Worm (Caenorhabditis elegans) whole organism, L3 larva: ENCODE results near the gene Y105C5B.20.

Experiments used
- aly-2 ChIP-seq: fragments of 150-350 bp; optimal IDR thresholded peaks from 2 replicates; lab custom pipeline; 2014; ENCODE audit warnings: missing biosample characterization, missing genetic modification characterization
- ama-1 ChIP-seq: fragments of 150-350 bp; optimal IDR thresholded peaks from 2 replicates; lab custom pipeline; 2018
- egl-27 ChIP-seq: sonication (generic microtip); optimal IDR thresholded peaks from 4 replicates; lab custom pipeline; 2017; ENCODE audit warnings: missing biosample characterization, missing genetic modification reagents, missing genetic modification characterization
- elt-2 ChIP-seq: sonication (generic microtip); optimal IDR thresholded peaks from 2 replicates; lab custom pipeline; 2016; ENCODE audit warnings: missing genetic modification reagents, mild to moderate bottlenecking, missing genetic modification characterization, missing compliant biosample characterization
- fkh-2 ChIP-seq: fragments of 150-350 bp; optimal IDR thresholded peaks from 2 replicates; lab custom pipeline; 2014; ENCODE audit warnings: missing biosample characterization, missing genetic modification reagents, missing genetic modification characterization
- mdl-1 ChIP-seq: fragments of 150-350 bp; optimal IDR thresholded peaks from 2 replicates; lab custom pipeline; 2014; ENCODE audit warnings: missing biosample characterization, missing genetic modification characterization
- nhr-11 ChIP-seq: fragments of 150-350 bp; optimal IDR thresholded peaks from 2 replicates; lab custom pipeline; 2014; ENCODE audit warnings: missing biosample characterization, missing genetic modification characterization
- nhr-12 ChIP-seq: fragments of 150-350 bp; optimal IDR thresholded peaks from 2 replicates; lab custom pipeline; 2014; ENCODE audit warnings: missing biosample characterization, missing genetic modification characterization
- nhr-77 ChIP-seq: fragments of 150-350 bp; optimal IDR thresholded peaks from 2 replicates; lab custom pipeline; 2014; ENCODE audit warnings: missing biosample characterization, missing genetic modification characterization
- sea-2 ChIP-seq: fragments of 150-350 bp; sonication (generic microtip); optimal IDR thresholded peaks from 4 replicates; lab custom pipeline; 2014; ENCODE audit warnings: missing biosample characterization, missing genetic modification reagents, missing genetic modification characterization
- skn-1 ChIP-seq: fragments of 150-350 bp; optimal IDR thresholded peaks from 2 replicates; lab custom pipeline; 2014; ENCODE audit warnings: missing biosample characterization, missing genetic modification characterization
- snpc-4 ChIP-seq: fragments of 150-350 bp; optimal IDR thresholded peaks from 2 replicates; lab custom pipeline; 2014; ENCODE audit warnings: missing biosample characterization, missing genetic modification characterization
- unc-62 ChIP-seq: fragments of 150-350 bp; sonication (generic microtip); optimal IDR thresholded peaks from 4 replicates; lab custom pipeline; 2014; ENCODE audit warnings: missing biosample characterization, missing genetic modification reagents, missing genetic modification characterization
- zag-1 ChIP-seq: fragments of 150-350 bp; optimal IDR thresholded peaks from 2 replicates; lab custom pipeline; 2014; ENCODE audit warnings: missing biosample characterization, missing genetic modification characterization

ce11 chrIV:15962801-15963200 is 31.6 kb downstream of the Y105C5B.20 start, which contains the start of gene Y105C5B.17:
- TF ChIP-seq aly-2 (no peak), snpc-4 (tag; lab: Kevin White, UChicago) (no peak), nhr-11 (tag; lab: Kevin White, UChicago) (no peak), nhr-77 (tag; lab: Kevin White, UChicago) (no peak), ama-1 (lab: Kevin White, UChicago) (no peak), mdl-1 (tag; lab: Kevin White, UChicago) (no peak), zag-1 (no peak), skn-1 (tag; lab: Kevin White, UChicago) (no peak), egl-27 (tag; lab: Kevin White, UChicago) (no peak), unc-62 (no peak), nhr-12 (no peak), fkh-2 (tag; lab: Kevin White, UChicago) (no peak), elt-2 (tag; lab: Kevin White, UChicago) (no peak), sea-2 (no peak)
